Fruit fly (Drosophila melanogaster): ENCODE results near the gene CG34347.

DNA sequence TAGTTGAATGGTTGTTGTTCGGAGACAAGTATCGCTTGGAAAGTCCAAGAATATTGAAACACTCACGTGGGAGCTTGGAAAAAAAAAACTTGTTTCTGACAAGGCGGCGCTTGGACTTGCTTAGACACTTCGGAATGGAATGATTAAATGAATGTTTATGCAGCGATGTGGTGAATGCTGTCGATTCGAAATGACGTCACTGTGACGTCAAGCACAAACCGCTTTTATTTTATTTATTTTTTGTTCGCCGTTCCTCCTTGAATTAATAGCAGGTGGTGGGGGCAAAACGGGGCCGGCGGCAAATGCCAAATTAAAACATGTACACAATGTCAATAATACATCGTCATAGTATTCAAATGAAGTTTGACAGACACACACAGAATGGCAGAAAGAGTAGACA, 108.6 kb downstream of the CG34347 start:
- no peak for TF ChIP-seq usp (GFP tag; optimal IDR thresholded peaks at IDR 0.05)
- TF ChIP-seq CG8478 (optimal IDR thresholded peaks at IDR 0.05), result no peak
- TF ChIP-seq psq (optimal IDR thresholded peaks at IDR 0.05), result no peak
- no peak for TF ChIP-seq Dll (optimal IDR thresholded peaks at IDR 0.05)
- TF ChIP-seq EcR (GFP tag; optimal IDR thresholded peaks at IDR 0.05), result no peak
- TF ChIP-seq pan (optimal IDR thresholded peaks at IDR 0.05), result no peak

Measured in whole organism.